Worm (Caenorhabditis elegans) whole organism, L1 larva: ENCODE data around the gene sds-22.

Experiments used
- ama-1 ChIP-seq: fragments of 150-350 bp; optimal IDR thresholded peaks from 2 replicates; lab custom pipeline; 2014
- ceh-8 ChIP-seq: fragments of 200-800 bp; sonication (Bioruptor generic); optimal IDR thresholded peaks from 2 replicates; lab custom pipeline; 2018; ENCODE audit warnings: mild to moderate bottlenecking, missing genetic modification characterization, moderate library complexity, missing compliant biosample characterization
- ces-1 ChIP-seq: fragments of 150-350 bp; optimal IDR thresholded peaks from 2 replicates; lab custom pipeline; 2014; ENCODE audit warnings: missing biosample characterization, missing genetic modification reagents, missing genetic modification characterization
- dpl-1 ChIP-seq, 3 experiments: fragments of 150-350 bp in 2 of 3; sonication (generic microtip) in 1 of 3; optimal IDR thresholded peaks; 2 replicates each; lab custom pipeline; 2014 to 2017; ENCODE audit warnings: missing biosample characterization in 3 of 3, missing genetic modification characterization in 3 of 3, missing genetic modification reagents in 3 of 3
- fkh-10 ChIP-seq: sonication (generic microtip); optimal IDR thresholded peaks from 2 replicates; lab custom pipeline; 2017; ENCODE audit warnings: missing biosample characterization, missing genetic modification reagents, missing genetic modification characterization
- jun-1 ChIP-seq: fragments of 150-350 bp; optimal IDR thresholded peaks from 2 replicates; lab custom pipeline; 2014; ENCODE audit warnings: missing biosample characterization, missing genetic modification reagents, missing genetic modification characterization
- nhr-12 ChIP-seq: sonication (generic microtip); optimal IDR thresholded peaks from 2 replicates; lab custom pipeline; 2017; ENCODE audit warnings: missing biosample characterization, missing genetic modification characterization
- nhr-76 ChIP-seq: sonication (generic microtip); optimal IDR thresholded peaks from 2 replicates; lab custom pipeline; 2017; ENCODE audit warnings: missing biosample characterization, missing genetic modification characterization
- nhr-90 ChIP-seq: sonication (generic microtip); optimal IDR thresholded peaks from 2 replicates; lab custom pipeline; 2016; ENCODE audit warnings: mild to moderate bottlenecking, missing genetic modification characterization, missing compliant biosample characterization; ENCODE audit not compliant: poor library complexity
- pax-3 ChIP-seq: fragments of 200-800 bp; sonication (Bioruptor generic); optimal IDR thresholded peaks from 2 replicates; lab custom pipeline; 2018; ENCODE audit warnings: mild to moderate bottlenecking, missing genetic modification characterization, moderate library complexity, missing compliant biosample characterization
- skn-1 ChIP-seq: fragments of 150-350 bp; optimal IDR thresholded peaks from 2 replicates; lab custom pipeline; 2014; ENCODE audit warnings: missing biosample characterization, missing genetic modification characterization
- swsn-7 ChIP-seq: sonication (generic microtip); optimal IDR thresholded peaks from 2 replicates; lab custom pipeline; 2016; ENCODE audit warnings: missing genetic modification characterization, missing compliant biosample characterization
- unc-130 ChIP-seq: fragments of 150-350 bp; optimal IDR thresholded peaks from 2 replicates; lab custom pipeline; 2017; ENCODE audit warnings: missing biosample characterization, missing genetic modification characterization, inconsistent platforms
- zag-1 ChIP-seq: fragments of 150-350 bp; optimal IDR thresholded peaks from 2 replicates; lab custom pipeline; 2014; ENCODE audit warnings: missing biosample characterization, missing genetic modification characterization

DNA sequence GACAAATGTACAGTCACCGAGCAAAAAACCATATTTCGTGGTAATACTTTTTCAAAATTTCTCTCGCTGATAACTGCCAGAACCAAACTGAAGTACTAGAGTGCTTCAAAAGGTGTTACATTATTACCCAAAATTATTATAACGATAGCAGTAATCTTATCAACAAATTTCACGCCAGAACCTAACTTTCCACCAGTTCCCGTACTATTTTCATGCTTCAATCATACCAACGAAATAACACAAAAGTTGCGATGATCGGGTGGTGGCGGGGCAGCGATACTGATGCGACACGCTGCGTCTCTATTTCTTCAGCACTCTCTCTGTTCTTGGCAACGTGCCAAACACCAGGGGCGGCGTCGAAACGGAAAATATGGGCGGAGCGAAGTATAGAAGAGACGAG, 49.3 kb upstream of the sds-22 start:
- no peak for TF ChIP-seq fkh-10 (GFP tag; lab: Kevin White, UChicago)
- no peak for TF ChIP-seq unc-130 (tag; lab: Kevin White, UChicago)
- TF ChIP-seq swsn-7: peak; percentile 40
- TF ChIP-seq ama-1 (lab: Kevin White, UChicago): no peak
- TF ChIP-seq zag-1 (tag; lab: Kevin White, UChicago): no peak
- no peak for TF ChIP-seq skn-1
- no peak for TF ChIP-seq ceh-8 (GFP tag; lab: Kevin White, UChicago)
- no peak for TF ChIP-seq nhr-12
- no peak for TF ChIP-seq pax-3
- TF ChIP-seq nhr-90 (tag; lab: Kevin White, UChicago): peak; percentile 55
- TF ChIP-seq dpl-1 (GFP tag; optimal IDR thresholded peaks at IDR 0.05; lab: Kevin White, UChicago): no peak
- no peak for TF ChIP-seq ces-1
- no peak for TF ChIP-seq nhr-76 (tag; lab: Kevin White, UChicago)
- no peak for TF ChIP-seq jun-1 (tag; lab: Kevin White, UChicago)
